Fruit fly (Drosophila melanogaster) whole organism, embryonic: ENCODE results near the gene pps.

ENCODE experiments used
- CG10959 ChIP-seq: fragments of 200-800 bp; sonication (Bioruptor generic); IDR thresholded peaks from 2 replicates; pipeline ENCODE4 v1.3.6; 2022; ENCODE audit warnings: missing biosample characterization, missing genetic modification characterization
- CG12391 ChIP-seq: fragments of 200-800 bp; sonication (Bioruptor generic); optimal IDR thresholded peaks from 3 replicates; lab custom pipeline; 2018; ENCODE audit warnings: missing biosample characterization, mild to moderate bottlenecking, missing genetic modification characterization, moderate library complexity
- CG12659 ChIP-seq: fragments of 200-800 bp; sonication (Bioruptor generic); optimal IDR thresholded peaks from 3 replicates; lab custom pipeline; 2017; ENCODE audit warnings: mild to moderate bottlenecking, missing biosample characterization, missing genetic modification reagents, missing genetic modification characterization
- CG13287 ChIP-seq: fragments of 200-800 bp; sonication (Bioruptor generic); IDR thresholded peaks from 2 replicates; pipeline ENCODE4 v1.3.6; 2022; ENCODE audit warnings: missing biosample characterization, missing genetic modification characterization; ENCODE audit not compliant: partially characterized antibody
- CG14710 ChIP-seq: fragments of 200-800 bp; sonication (Bioruptor generic); optimal IDR thresholded peaks from 3 replicates; lab custom pipeline; 2019; ENCODE audit warnings: missing biosample characterization, mild to moderate bottlenecking, missing genetic modification characterization, moderate library complexity
- CG15601 ChIP-seq: fragments of 200-800 bp; sonication (Bioruptor generic); optimal IDR thresholded peaks from 3 replicates; lab custom pipeline; 2019; ENCODE audit warnings: missing biosample characterization, mild to moderate bottlenecking, missing genetic modification characterization, moderate library complexity
- CG16813 ChIP-seq: fragments of 200-800 bp; sonication (Bioruptor generic); IDR thresholded peaks from 3 replicates; pipeline ENCODE4 v1.3.6; 2022; ENCODE audit warnings: missing biosample characterization, missing genetic modification characterization; ENCODE audit not compliant: partially characterized antibody
- CG17186 ChIP-seq: fragments of 200-800 bp; sonication (Bioruptor generic); optimal IDR thresholded peaks from 3 replicates; lab custom pipeline; 2017; ENCODE audit warnings: missing biosample characterization, missing genetic modification reagents, missing genetic modification characterization
- CG2129 ChIP-seq: fragments of 200-800 bp; sonication (Bioruptor generic); IDR thresholded peaks from 2 replicates; pipeline ENCODE4 v1.3.6; 2022; ENCODE audit warnings: missing biosample characterization, missing genetic modification characterization; ENCODE audit not compliant: partially characterized antibody
- CG34376 ChIP-seq: fragments of 200-800 bp; sonication (Bioruptor generic); optimal IDR thresholded peaks from 2 replicates; lab custom pipeline; 2018; ENCODE audit warnings: missing biosample characterization, mild to moderate bottlenecking, missing genetic modification characterization
- CG4617 ChIP-seq: fragments of 200-800 bp; sonication (Bioruptor generic); optimal IDR thresholded peaks from 3 replicates; lab custom pipeline; 2016; ENCODE audit warnings: missing biosample characterization, missing genetic modification characterization, borderline replicate concordance
- CG7556 ChIP-seq: fragments of 200-800 bp; sonication (Bioruptor generic); optimal IDR thresholded peaks from 2 replicates; lab custom pipeline; 2017; ENCODE audit warnings: missing biosample characterization, mild to moderate bottlenecking, missing genetic modification characterization
- CG7987 ChIP-seq: fragments of 200-800 bp; sonication (Bioruptor generic); optimal IDR thresholded peaks from 2 replicates; lab custom pipeline; 2018; ENCODE audit warnings: missing biosample characterization, mild to moderate bottlenecking, missing genetic modification characterization, moderate library complexity
- D19A ChIP-seq: fragments of 200-800 bp; optimal IDR thresholded peaks from 3 replicates; lab custom pipeline; 2019; ENCODE audit warnings: missing biosample characterization, mild to moderate bottlenecking, missing genetic modification characterization, moderate library complexity
- Dref ChIP-seq: fragments of 200-800 bp; sonication (Bioruptor generic); IDR thresholded peaks from 2 replicates; pipeline ENCODE4 v1.3.6; 2022; ENCODE audit warnings: missing biosample characterization, missing genetic modification characterization
- Fer1 ChIP-seq: fragments of 200-800 bp; sonication (Bioruptor generic); optimal IDR thresholded peaks from 2 replicates; lab custom pipeline; 2017; ENCODE audit warnings: missing biosample characterization, mild to moderate bottlenecking, missing genetic modification characterization
- HLH4C ChIP-seq: fragments of 200-800 bp; sonication (Bioruptor generic); IDR thresholded peaks from 3 replicates; pipeline ENCODE4 v1.3.6; 2022; ENCODE audit warnings: missing biosample characterization, missing genetic modification characterization; ENCODE audit not compliant: partially characterized antibody
- Med ChIP-seq: fragments of 200-800 bp; sonication (Bioruptor generic); peaks from one replicate; lab custom pipeline; 2016; ENCODE audit warnings: missing biosample characterization, missing genetic modification characterization, mild to moderate bottlenecking, inconsistent platforms, moderate library complexity
- Mes4 ChIP-seq: fragments of 200-800 bp; sonication (Bioruptor generic); optimal IDR thresholded peaks from 2 replicates; lab custom pipeline; 2016; ENCODE audit warnings: missing biosample characterization, missing genetic modification characterization
- NfI ChIP-seq: fragments of 200-800 bp; sonication (Bioruptor generic); optimal IDR thresholded peaks from 3 replicates; lab custom pipeline; 2018; ENCODE audit warnings: missing biosample characterization, mild to moderate bottlenecking, missing genetic modification characterization, moderate library complexity
- Sry-δ ChIP-seq: fragments of 200-800 bp; sonication (Bioruptor generic); optimal IDR thresholded peaks from 2 replicates; lab custom pipeline; 2016; ENCODE audit warnings: missing biosample characterization, missing genetic modification characterization
- Stat92E ChIP-seq, 3 experiments: fragments of >200 bp in 2 of 3; fragments of 200-800 bp in 1 of 3; sonication (Bioruptor generic) in 1 of 3; optimal IDR thresholded peaks; 2 replicates each; lab custom pipeline; 2017 to 2019; ENCODE audit warnings: missing biosample characterization in 3 of 3, missing genetic modification characterization in 3 of 3, mild to moderate bottlenecking in 1 of 3, moderate library complexity in 1 of 3
- Taf1 ChIP-seq: fragments of 200-800 bp; sonication (Bioruptor generic); IDR thresholded peaks from 2 replicates; pipeline ENCODE4 v1.3.6; 2022; ENCODE audit warnings: missing biosample characterization, missing genetic modification characterization
- ab ChIP-seq: fragments of 200-800 bp; sonication (Bioruptor generic); optimal IDR thresholded peaks from 2 replicates; lab custom pipeline; 2016; ENCODE audit warnings: missing biosample characterization, missing genetic modification characterization
- al ChIP-seq: fragments of 200-800 bp; sonication (Bioruptor generic); IDR thresholded peaks from 2 replicates; pipeline ENCODE4 v1.3.6; 2022; ENCODE audit warnings: missing biosample characterization, missing genetic modification characterization
- ash1 ChIP-seq: fragments of 200-800 bp; sonication (Bioruptor generic); optimal IDR thresholded peaks from 2 replicates; lab custom pipeline; 2018; ENCODE audit warnings: missing biosample characterization, mild to moderate bottlenecking, missing genetic modification characterization
- cg ChIP-seq: fragments of 200-800 bp; sonication (Bioruptor generic); optimal IDR thresholded peaks from 3 replicates; lab custom pipeline; 2019; ENCODE audit warnings: missing biosample characterization, mild to moderate bottlenecking, missing genetic modification characterization, moderate library complexity
- chinmo ChIP-seq: fragments of 200-800 bp; sonication (Bioruptor generic); IDR thresholded peaks from 4 replicates; pipeline ENCODE4 v1.3.6; 2022; ENCODE audit warnings: missing biosample characterization, missing genetic modification characterization; ENCODE audit not compliant: partially characterized antibody
- crp ChIP-seq, 2 experiments: fragments of 200-800 bp; sonication (Bioruptor generic); optimal IDR thresholded peaks; 2 replicates in 1 of 2; 3 replicates in 1 of 2; lab custom pipeline; 2017; ENCODE audit warnings: missing biosample characterization in 2 of 2, missing genetic modification characterization in 2 of 2, mild to moderate bottlenecking in 1 of 2, moderate library complexity in 1 of 2
- esg ChIP-seq: fragments of 200-800 bp; sonication (Bioruptor generic); conservative IDR thresholded peaks from 2 replicates; pipeline ENCODE4 v1.3.6; 2022; ENCODE audit warnings: missing biosample characterization, missing genetic modification characterization
- gt ChIP-seq: fragments of 200-800 bp; sonication (Bioruptor generic); IDR thresholded peaks from 2 replicates; pipeline ENCODE4 v1.3.6; 2022; ENCODE audit warnings: missing biosample characterization, missing genetic modification characterization
- insv ChIP-seq, 2 experiments: fragments of 200-800 bp; sonication (Bioruptor generic); optimal IDR thresholded peaks; 3 replicates each; lab custom pipeline; 2016 to 2018; ENCODE audit warnings: missing biosample characterization in 2 of 2, missing genetic modification characterization in 2 of 2
- jumu ChIP-seq: fragments of 200-800 bp; sonication (Bioruptor generic); optimal IDR thresholded peaks from 3 replicates; lab custom pipeline; 2016; ENCODE audit warnings: missing biosample characterization, missing genetic modification characterization
- klu ChIP-seq: fragments of 200-800 bp; sonication (Bioruptor generic); IDR thresholded peaks from 2 replicates; pipeline ENCODE4 v1.3.6; 2022; ENCODE audit warnings: missing biosample characterization, missing genetic modification characterization
- kni ChIP-seq: fragments of 200-800 bp; sonication (Bioruptor generic); optimal IDR thresholded peaks from 3 replicates; lab custom pipeline; 2017; ENCODE audit warnings: mild to moderate bottlenecking, missing biosample characterization, missing genetic modification reagents, missing genetic modification characterization
- maf-S ChIP-seq: fragments of 200-800 bp; sonication (Bioruptor generic); optimal IDR thresholded peaks from 2 replicates; lab custom pipeline; 2016; ENCODE audit warnings: missing biosample characterization, missing genetic modification characterization
- nmo ChIP-seq: fragments of 200-800 bp; sonication (Bioruptor generic); optimal IDR thresholded peaks from 2 replicates; lab custom pipeline; 2018; ENCODE audit warnings: missing biosample characterization, mild to moderate bottlenecking, missing genetic modification characterization, moderate library complexity
- pnt ChIP-seq: fragments of 200-800 bp; sonication (Bioruptor generic); optimal IDR thresholded peaks from 3 replicates; lab custom pipeline; 2016; ENCODE audit warnings: missing biosample characterization, missing genetic modification characterization
- pros ChIP-seq: fragments of 200-800 bp; sonication (Bioruptor generic); optimal IDR thresholded peaks from 3 replicates; lab custom pipeline; 2019; ENCODE audit warnings: missing biosample characterization, mild to moderate bottlenecking, missing genetic modification characterization, moderate library complexity
- sc ChIP-seq, 3 experiments: fragments of >200 bp in 2 of 3; fragments of 200-800 bp in 1 of 3; sonication (Bioruptor generic) in 1 of 3; optimal IDR thresholded peaks; 2 replicates in 2 of 3; 3 replicates in 1 of 3; lab custom pipeline; 2017; ENCODE audit warnings: mild to moderate bottlenecking in 1 of 3, missing biosample characterization in 1 of 3, missing genetic modification characterization in 1 of 3, missing genetic modification reagents in 1 of 3
- ssp ChIP-seq: fragments of 200-800 bp; sonication (Bioruptor generic); IDR thresholded peaks from 2 replicates; pipeline ENCODE4 v1.3.6; 2022; ENCODE audit warnings: missing biosample characterization, missing genetic modification characterization
- stwl ChIP-seq: fragments of 200-800 bp; sonication (Bioruptor generic); optimal IDR thresholded peaks from 3 replicates; lab custom pipeline; 2018; ENCODE audit warnings: missing biosample characterization, mild to moderate bottlenecking, missing genetic modification characterization, moderate library complexity
- sug ChIP-seq: fragments of 200-800 bp; optimal IDR thresholded peaks from 2 replicates; lab custom pipeline; 2019; ENCODE audit warnings: missing biosample characterization, mild to moderate bottlenecking, missing genetic modification characterization, moderate library complexity
- trem ChIP-seq: fragments of 200-800 bp; optimal IDR thresholded peaks from 3 replicates; lab custom pipeline; 2019; ENCODE audit warnings: missing biosample characterization, mild to moderate bottlenecking, missing genetic modification characterization, moderate library complexity
- zfh1 ChIP-seq: fragments of 200-800 bp; sonication (Bioruptor generic); IDR thresholded peaks from 3 replicates; pipeline ENCODE4 v1.3.6; 2022; ENCODE audit warnings: missing biosample characterization, missing genetic modification characterization

Gene pps

DNA sequence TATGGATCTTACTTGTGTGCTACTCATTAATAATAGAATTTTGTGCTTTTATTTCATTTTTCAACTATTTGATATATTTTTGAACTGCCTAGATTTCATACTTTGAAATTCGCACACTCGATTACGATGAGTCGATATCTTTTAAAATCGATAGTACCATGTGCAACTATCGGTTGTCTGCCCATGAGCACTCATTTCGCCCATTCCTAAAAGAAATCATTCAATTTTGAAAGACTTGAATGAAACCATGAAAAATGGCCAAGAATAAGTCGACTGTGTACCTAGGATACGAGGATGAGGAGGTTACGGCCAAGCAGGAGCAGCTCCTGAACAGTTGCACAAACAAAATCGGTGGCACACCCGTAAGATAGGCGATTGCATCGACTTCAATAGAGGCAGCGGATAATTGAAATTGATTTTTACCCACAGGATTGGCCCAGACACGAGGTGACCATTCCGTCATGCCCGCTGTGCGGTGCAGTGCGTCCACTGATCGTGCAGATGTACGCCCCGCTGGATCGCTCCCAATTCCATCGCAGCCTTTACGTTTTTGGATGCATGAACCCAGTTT is 42.8 kb downstream of the pps start, which contains the start of gene trus (continued):
- TF ChIP-seq zfh1 (no peak), CG16813 (GFP tag; lab: Robert Waterston, UW) (peak; percentile 73), pnt (GFP tag; lab: Kevin White, UChicago) (no peak), Mes4 (GFP tag; lab: Kevin White, UChicago) (no peak), D19A (tag; lab: Kevin White, UChicago) (peak; percentile 54), ab (GFP tag; lab: Kevin White, UChicago) (no peak), kni (no peak), jumu (no peak), ssp (no peak)

DNA sequence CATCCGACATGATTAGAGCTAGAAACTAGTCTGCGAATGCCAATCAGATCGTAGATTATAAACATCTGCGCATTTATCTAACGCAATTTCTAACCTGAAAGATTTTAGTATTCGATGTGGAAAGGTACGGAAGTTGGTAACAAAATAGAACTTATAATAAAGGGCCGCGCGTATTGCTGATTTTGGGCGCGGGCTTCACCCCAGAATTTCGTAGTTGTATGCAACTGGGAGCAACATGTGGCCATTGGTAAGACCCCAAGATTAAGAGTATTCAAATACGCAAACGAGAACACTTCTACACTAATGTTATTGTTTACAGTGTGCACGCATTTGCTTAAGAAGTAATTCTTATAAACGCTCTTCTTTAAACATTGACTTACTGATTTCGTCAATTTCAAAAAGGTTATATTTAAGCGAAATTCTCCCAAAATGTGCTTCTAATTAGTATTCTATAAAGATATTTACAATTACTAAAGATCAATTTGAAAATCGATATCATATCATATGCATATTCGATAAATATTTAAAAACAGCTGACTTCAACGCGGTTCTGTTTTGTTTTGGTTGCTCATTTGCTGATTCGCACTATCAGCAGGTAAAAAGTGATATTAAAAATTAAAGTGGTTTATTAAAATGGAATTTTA is 46.4 kb downstream of the pps start, which contains the start of the genes CG5961 and Polr3C:
CG5961 (minus strand) TSS at position 416 of the 644 bp plus-strand sequence.
Polr3C (plus strand) TSS at position 536 of the 644 bp plus-strand sequence.
- TF ChIP-seq al (GFP tag; lab: Robert Waterston, UW) (no peak), CG15601 (tag; lab: Kevin White, UChicago) (peak; percentile 61), insv (GFP tag; optimal IDR thresholded peaks at IDR 0.05; lab: Kevin White, UChicago) (peak in 1 of 2 experiments; percentile 38), esg (GFP tag; lab: Robert Waterston, UW) (no peak), nmo (peak; percentile 42), CG12391 (peak; percentile 6), zfh1 (no peak), CG7556 (GFP tag; lab: Kevin White, UChicago) (no peak), NfI (GFP tag; lab: Kevin White, UChicago) (no peak), Taf1 (GFP tag; lab: Robert Waterston, UW) (no peak), trem (tag; lab: Kevin White, UChicago) (peak; percentile 61), klu (GFP tag; lab: Robert Waterston, UW) (no peak), Fer1 (GFP tag; lab: Kevin White, UChicago) (peak; percentile 27), CG10959 (GFP tag; lab: Robert Waterston, UW) (no peak), gt (GFP tag; lab: Robert Waterston, UW) (no peak), crp (GFP tag; optimal IDR thresholded peaks at IDR 0.05; lab: Kevin White, UChicago) (peak; percentile 18 to 93), Stat92E (GFP tag; optimal IDR thresholded peaks at IDR 0.05; lab: Kevin White, UChicago) (peak in 1 of 3 experiments; percentile 20), Dref (GFP tag; lab: Robert Waterston, UW) (peak; percentile 56), CG17186 (GFP tag; lab: Kevin White, UChicago) (peak; percentile 26), CG12659 (GFP tag; lab: Kevin White, UChicago) (peak; percentile 35), CG7987 (no peak), maf-S (no peak), Sry-δ (GFP tag; lab: Kevin White, UChicago) (peak; percentile 41), stwl (peak; percentile 63), CG4617 (GFP tag; lab: Kevin White, UChicago) (peak; percentile 10), cg (GFP tag; lab: Kevin White, UChicago) (peak; percentile 29), CG14710 (tag; lab: Kevin White, UChicago) (peak; percentile 56), HLH4C (peak; percentile 33; the same call in 2 of the 3 replicates), sug (tag; lab: Kevin White, UChicago) (peak; percentile 6), CG13287 (GFP tag; lab: Robert Waterston, UW) (peak; percentile 72), sc (optimal IDR thresholded peaks at IDR 0.05; lab: Kevin White, UChicago) (no peak), sc (GFP tag; optimal IDR thresholded peaks at IDR 0.05; lab: Kevin White, UChicago) (no peak), CG34376 (peak; percentile 24), pros (GFP tag; lab: Kevin White, UChicago) (peak; percentile 14), CG2129 (GFP tag; lab: Robert Waterston, UW) (0 out of 2 replicates have a peak, but pooled peaks have one; percentile 25), ash1 (GFP tag; lab: Kevin White, UChicago) (no peak), chinmo (GFP tag; lab: Robert Waterston, UW) (0 out of 4 replicates have a peak, but pooled peaks have one; percentile 55), Med (GFP tag; lab: Kevin White, UChicago) (peak; percentile 74)
